Fruit fly (Drosophila melanogaster) whole organism, embryonic: ENCODE results near the gene obst-F.

Experiments
- Atf3 ChIP-seq: fragments of 200-800 bp; sonication (Bioruptor generic); optimal IDR thresholded peaks from 3 replicates; lab custom pipeline; 2016; ENCODE audit warnings: missing biosample characterization, missing genetic modification characterization
- BEAF-32 ChIP-seq: fragments of 200-800 bp; sonication (Bioruptor generic); optimal IDR thresholded peaks from 3 replicates; lab custom pipeline; 2017; ENCODE audit warnings: missing biosample characterization, missing genetic modification characterization, mild to moderate bottlenecking, moderate library complexity, missing genetic modification reagents
- Bgb ChIP-seq: fragments of 200-800 bp; sonication (Bioruptor generic); IDR thresholded peaks from 2 replicates; pipeline ENCODE4 v1.3.6; 2022; ENCODE audit warnings: missing biosample characterization, missing genetic modification characterization; ENCODE audit not compliant: partially characterized antibody
- CG10431 ChIP-seq: fragments of 200-800 bp; sonication (Bioruptor generic); optimal IDR thresholded peaks from 3 replicates; lab custom pipeline; 2018; ENCODE audit warnings: missing biosample characterization, mild to moderate bottlenecking, missing genetic modification characterization
- CG10543 ChIP-seq: fragments of 200-800 bp; sonication (Bioruptor generic); optimal IDR thresholded peaks from 3 replicates; lab custom pipeline; 2017; ENCODE audit warnings: missing biosample characterization, mild to moderate bottlenecking, missing genetic modification characterization, moderate library complexity
- CG12659 ChIP-seq: fragments of 200-800 bp; sonication (Bioruptor generic); optimal IDR thresholded peaks from 3 replicates; lab custom pipeline; 2017; ENCODE audit warnings: mild to moderate bottlenecking, missing biosample characterization, missing genetic modification reagents, missing genetic modification characterization
- CG12744 ChIP-seq: fragments of 200-800 bp; sonication (Bioruptor generic); optimal IDR thresholded peaks from 2 replicates; lab custom pipeline; 2016; ENCODE audit warnings: missing biosample characterization, missing genetic modification characterization
- CG15514 ChIP-seq: fragments of 200-800 bp; sonication (Bioruptor generic); optimal IDR thresholded peaks from 3 replicates; lab custom pipeline; 2017; ENCODE audit warnings: missing biosample characterization, missing genetic modification characterization, mild to moderate bottlenecking, moderate library complexity, missing genetic modification reagents
- CG15696 ChIP-seq: fragments of 200-800 bp; sonication (Bioruptor generic); optimal IDR thresholded peaks from 2 replicates; lab custom pipeline; 2019; ENCODE audit warnings: missing biosample characterization, mild to moderate bottlenecking, missing genetic modification characterization, moderate library complexity
- CG32767 ChIP-seq: fragments of 200-800 bp; sonication (Bioruptor generic); IDR thresholded peaks from 2 replicates; pipeline ENCODE4 v1.3.6; 2022; ENCODE audit warnings: missing biosample characterization, missing genetic modification characterization
- CG33213 ChIP-seq: fragments of 200-800 bp; sonication (Bioruptor generic); optimal IDR thresholded peaks from 3 replicates; lab custom pipeline; 2016; ENCODE audit warnings: missing biosample characterization, missing genetic modification characterization
- CG34422 ChIP-seq: fragments of 200-800 bp; sonication (Bioruptor generic); IDR thresholded peaks from 3 replicates; pipeline ENCODE4 v1.3.6; 2022; ENCODE audit warnings: missing biosample characterization, missing genetic modification characterization
- CG4730 ChIP-seq: fragments of 200-800 bp; sonication (Bioruptor generic); IDR thresholded peaks from 2 replicates; pipeline ENCODE4 v1.3.6; 2022; ENCODE audit warnings: missing biosample characterization, missing genetic modification characterization
- CG8281 ChIP-seq: fragments of 200-800 bp; sonication (Bioruptor generic); optimal IDR thresholded peaks from 2 replicates; lab custom pipeline; 2018; ENCODE audit warnings: missing biosample characterization, mild to moderate bottlenecking, missing genetic modification characterization, moderate library complexity
- CG8478 ChIP-seq: fragments of >200 bp; optimal IDR thresholded peaks from 2 replicates; lab custom pipeline; 2018
- CG8924 ChIP-seq: fragments of 200-800 bp; optimal IDR thresholded peaks from 3 replicates; lab custom pipeline; 2019; ENCODE audit warnings: missing biosample characterization, mild to moderate bottlenecking, missing genetic modification characterization, moderate library complexity
- Doc2 ChIP-seq: fragments of 200-800 bp; sonication (Bioruptor generic); IDR thresholded peaks from 2 replicates; pipeline ENCODE4 v1.3.6; 2022; ENCODE audit warnings: missing biosample characterization, missing genetic modification characterization
- Dref ChIP-seq: fragments of 200-800 bp; sonication (Bioruptor generic); IDR thresholded peaks from 2 replicates; pipeline ENCODE4 v1.3.6; 2022; ENCODE audit warnings: missing biosample characterization, missing genetic modification characterization
- HmgD ChIP-seq: fragments of 200-800 bp; sonication (Bioruptor generic); optimal IDR thresholded peaks from 3 replicates; lab custom pipeline; 2016; ENCODE audit warnings: missing biosample characterization, missing genetic modification characterization
- Hmx ChIP-seq: fragments of 200-800 bp; sonication (Bioruptor generic); optimal IDR thresholded peaks from 2 replicates; lab custom pipeline; 2016; ENCODE audit warnings: missing biosample characterization, missing genetic modification characterization
- Lhr ChIP-seq: fragments of 200-800 bp; sonication (Bioruptor generic); optimal IDR thresholded peaks from 3 replicates; lab custom pipeline; 2017; ENCODE audit warnings: mild to moderate bottlenecking, missing biosample characterization, missing genetic modification reagents, missing genetic modification characterization
- MBD-R2 ChIP-seq: fragments of 200-800 bp; sonication (Bioruptor generic); IDR thresholded peaks from 2 replicates; pipeline ENCODE4 v1.3.6; 2022; ENCODE audit warnings: missing biosample characterization, missing genetic modification characterization
- MESR4 ChIP-seq: fragments of 200-800 bp; sonication (Bioruptor generic); optimal IDR thresholded peaks from 2 replicates; lab custom pipeline; 2018; ENCODE audit warnings: missing biosample characterization, mild to moderate bottlenecking, missing genetic modification characterization, moderate library complexity
- Med ChIP-seq: fragments of 200-800 bp; sonication (Bioruptor generic); peaks from one replicate; lab custom pipeline; 2016; ENCODE audit warnings: missing biosample characterization, missing genetic modification characterization, mild to moderate bottlenecking, inconsistent platforms, moderate library complexity
- Pdp1 ChIP-seq, 2 experiments: fragments of 200-800 bp; sonication (Bioruptor generic); optimal IDR thresholded peaks; 3 replicates each; lab custom pipeline; 2016; ENCODE audit warnings: missing biosample characterization in 2 of 2, missing genetic modification characterization in 2 of 2, mild to moderate bottlenecking in 1 of 2, moderate library complexity in 1 of 2
- Sin3A ChIP-seq: fragments of >200 bp; optimal IDR thresholded peaks from 2 replicates; lab custom pipeline; 2018
- Sox102F ChIP-seq: fragments of 200-800 bp; sonication (Bioruptor generic); optimal IDR thresholded peaks from 2 replicates; lab custom pipeline; 2018; ENCODE audit warnings: missing biosample characterization, mild to moderate bottlenecking, missing genetic modification characterization, moderate library complexity
- Spps ChIP-seq: fragments of 200-800 bp; sonication (Bioruptor generic); optimal IDR thresholded peaks from 2 replicates; lab custom pipeline; 2018; ENCODE audit warnings: missing biosample characterization, mild to moderate bottlenecking, missing genetic modification characterization
- Sry-δ ChIP-seq: fragments of 200-800 bp; sonication (Bioruptor generic); optimal IDR thresholded peaks from 2 replicates; lab custom pipeline; 2016; ENCODE audit warnings: missing biosample characterization, missing genetic modification characterization
- YL-1 ChIP-seq: fragments of 200-800 bp; sonication (Bioruptor generic); optimal IDR thresholded peaks from 3 replicates; lab custom pipeline; 2017; ENCODE audit warnings: missing biosample characterization, mild to moderate bottlenecking, missing genetic modification characterization
- bab2 ChIP-seq: fragments of 200-800 bp; sonication (Bioruptor generic); optimal IDR thresholded peaks from 2 replicates; lab custom pipeline; 2016; ENCODE audit warnings: missing biosample characterization, missing genetic modification characterization
- bbx ChIP-seq: fragments of 200-800 bp; sonication (Bioruptor generic); IDR thresholded peaks from 2 replicates; pipeline ENCODE4 v1.3.6; 2022; ENCODE audit warnings: missing biosample characterization, missing genetic modification characterization; ENCODE audit not compliant: partially characterized antibody
- cato ChIP-seq: fragments of 200-800 bp; sonication (Bioruptor generic); optimal IDR thresholded peaks from 2 replicates; lab custom pipeline; 2016; ENCODE audit warnings: missing biosample characterization, missing genetic modification characterization, borderline replicate concordance
- chinmo ChIP-seq: fragments of 200-800 bp; sonication (Bioruptor generic); IDR thresholded peaks from 4 replicates; pipeline ENCODE4 v1.3.6; 2022; ENCODE audit warnings: missing biosample characterization, missing genetic modification characterization; ENCODE audit not compliant: partially characterized antibody
- gce ChIP-seq: fragments of 200-800 bp; sonication (Bioruptor generic); IDR thresholded peaks from 3 replicates; pipeline ENCODE4 v1.3.6; 2022; ENCODE audit warnings: missing biosample characterization, missing genetic modification characterization
- gcm ChIP-seq: fragments of 200-800 bp; sonication (Bioruptor generic); optimal IDR thresholded peaks from 2 replicates; lab custom pipeline; 2019; ENCODE audit warnings: missing biosample characterization, mild to moderate bottlenecking, missing genetic modification characterization, moderate library complexity
- inv ChIP-seq: fragments of 200-800 bp; sonication (Bioruptor generic); IDR thresholded peaks from 2 replicates; pipeline ENCODE4 v1.3.6; 2022; ENCODE audit warnings: missing biosample characterization, missing genetic modification characterization; ENCODE audit not compliant: partially characterized antibody
- lilli ChIP-seq: fragments of 200-800 bp; sonication (Bioruptor generic); optimal IDR thresholded peaks from 3 replicates; lab custom pipeline; 2016; ENCODE audit warnings: missing biosample characterization, missing genetic modification characterization
- org-1 ChIP-seq: fragments of 200-800 bp; sonication (Bioruptor generic); optimal IDR thresholded peaks from 2 replicates; lab custom pipeline; 2017; ENCODE audit warnings: missing biosample characterization, missing genetic modification characterization
- phol ChIP-seq: fragments of 200-800 bp; sonication (Bioruptor generic); optimal IDR thresholded peaks from 3 replicates; lab custom pipeline; 2018; ENCODE audit warnings: missing biosample characterization, mild to moderate bottlenecking, missing genetic modification characterization, moderate library complexity
- pum ChIP-seq: fragments of 200-800 bp; sonication (Bioruptor generic); optimal IDR thresholded peaks from 2 replicates; lab custom pipeline; 2016; ENCODE audit warnings: missing biosample characterization, missing genetic modification characterization
- pzg ChIP-seq: fragments of 200-800 bp; sonication (Bioruptor generic); optimal IDR thresholded peaks from 3 replicates; lab custom pipeline; 2018; ENCODE audit warnings: missing biosample characterization, mild to moderate bottlenecking, missing genetic modification characterization, moderate library complexity
- ranshi ChIP-seq: fragments of 200-800 bp; sonication (Bioruptor generic); IDR thresholded peaks from 2 replicates; pipeline ENCODE4 v1.3.6; 2022; ENCODE audit warnings: missing biosample characterization, missing genetic modification characterization
- repo ChIP-seq: fragments of 200-800 bp; sonication (Bioruptor generic); optimal IDR thresholded peaks from 2 replicates; lab custom pipeline; 2016; ENCODE audit warnings: missing biosample characterization, missing genetic modification characterization

obst-F gene

dm6 chr3L:20241987-20242982, 40.8 kb upstream of the obst-F start (continued):
- no peak for TF ChIP-seq Atf3 (GFP tag; lab: Kevin White, UChicago)
- TF ChIP-seq CG15696 (tag; lab: Kevin White, UChicago): no peak
- no peak for TF ChIP-seq Lhr (GFP tag; lab: Kevin White, UChicago)
- TF ChIP-seq ranshi (GFP tag; lab: Robert Waterston, UW): peak; percentile 40; the same call in 1 of the 2 replicates
- peak; percentile 72 for TF ChIP-seq gce (GFP tag; lab: Robert Waterston, UW)
- TF ChIP-seq gcm (GFP tag; lab: Kevin White, UChicago): peak; percentile 83
- no peak for TF ChIP-seq pum (GFP tag; lab: Kevin White, UChicago)
- TF ChIP-seq CG4730 (GFP tag; lab: Robert Waterston, UW): peak; percentile 48; the same call in 1 of the 2 replicates
- TF ChIP-seq CG8281 (tag; lab: Kevin White, UChicago): no peak
- TF ChIP-seq Doc2: no peak
- TF ChIP-seq repo (GFP tag; lab: Kevin White, UChicago): no peak
- TF ChIP-seq CG12744 (GFP tag; lab: Kevin White, UChicago): no peak

- TF ChIP-seq chinmo (GFP tag; lab: Robert Waterston, UW) (0 out of 4 replicates have a peak, but pooled peaks have one; percentile 46), Dref (GFP tag; lab: Robert Waterston, UW) (0 out of 2 replicates have a peak, but pooled peaks have one; percentile 16), CG15514 (GFP tag; lab: Kevin White, UChicago) (peak; percentile 98), Sry-δ (GFP tag; lab: Kevin White, UChicago) (peak; percentile 21), cato (GFP tag; lab: Kevin White, UChicago) (no peak), MESR4 (GFP tag; lab: Kevin White, UChicago) (peak; percentile 97), phol (tag; lab: Kevin White, UChicago) (peak; percentile 96), CG8478 (lab: Kevin White, UChicago) (peak; percentile 76), org-1 (GFP tag; lab: Kevin White, UChicago) (no peak), inv (GFP tag; lab: Robert Waterston, UW) (peak; percentile 32; the same call in 1 of the 2 replicates), CG12659 (GFP tag; lab: Kevin White, UChicago) (peak; percentile 43), CG10543 (GFP tag; lab: Kevin White, UChicago) (no peak), Med (GFP tag; lab: Kevin White, UChicago) (peak; percentile 36), CG33213 (GFP tag; lab: Kevin White, UChicago) (no peak), BEAF-32 (GFP tag; lab: Kevin White, UChicago) (peak; percentile 52), MBD-R2 (GFP tag; lab: Robert Waterston, UW) (peak; percentile 13; the same call in 1 of the 2 replicates), lilli (GFP tag; lab: Kevin White, UChicago) (peak; percentile 25), CG10431 (no peak), bbx (GFP tag; lab: Robert Waterston, UW) (peak; percentile 26; the same call in 1 of the 2 replicates), CG32767 (GFP tag; lab: Robert Waterston, UW) (peak; percentile 70; the same call in 1 of the 2 replicates), pzg (GFP tag; lab: Kevin White, UChicago) (peak; percentile 32), Bgb (GFP tag; lab: Robert Waterston, UW) (0 out of 2 replicates have a peak, but pooled peaks have one; percentile 23), Hmx (no peak), Sox102F (GFP tag; lab: Kevin White, UChicago) (no peak), CG8924 (tag; lab: Kevin White, UChicago) (peak; percentile 42), Spps (tag; lab: Kevin White, UChicago) (no peak), CG34422 (GFP tag; lab: Robert Waterston, UW) (peak; percentile 57; the same call in 2 of the 3 replicates), Sin3A (peak; percentile 24), Pdp1 (GFP tag; optimal IDR thresholded peaks at IDR 0.05; lab: Kevin White, UChicago) (peak in 1 of 2 experiments; percentile 78), bab2 (GFP tag; lab: Kevin White, UChicago) (peak; percentile 10), YL-1 (GFP tag; lab: Kevin White, UChicago) (peak; percentile 72), HmgD (GFP tag; lab: Kevin White, UChicago) (peak; percentile 11)
Measured at dm6 chr3L:20241163-20241970, 39.9 kb upstream of the obst-F start, which contains the start of the genes CG6951 and CG17233. CG6951 (plus strand) TSS chr3L:20241267. CG17233 (minus strand) TSS chr3L:20241903.
